Worm (Caenorhabditis elegans): Measurements from ENCODE around the gene T22D1.8.

The T22D1.8 gene

DNA sequence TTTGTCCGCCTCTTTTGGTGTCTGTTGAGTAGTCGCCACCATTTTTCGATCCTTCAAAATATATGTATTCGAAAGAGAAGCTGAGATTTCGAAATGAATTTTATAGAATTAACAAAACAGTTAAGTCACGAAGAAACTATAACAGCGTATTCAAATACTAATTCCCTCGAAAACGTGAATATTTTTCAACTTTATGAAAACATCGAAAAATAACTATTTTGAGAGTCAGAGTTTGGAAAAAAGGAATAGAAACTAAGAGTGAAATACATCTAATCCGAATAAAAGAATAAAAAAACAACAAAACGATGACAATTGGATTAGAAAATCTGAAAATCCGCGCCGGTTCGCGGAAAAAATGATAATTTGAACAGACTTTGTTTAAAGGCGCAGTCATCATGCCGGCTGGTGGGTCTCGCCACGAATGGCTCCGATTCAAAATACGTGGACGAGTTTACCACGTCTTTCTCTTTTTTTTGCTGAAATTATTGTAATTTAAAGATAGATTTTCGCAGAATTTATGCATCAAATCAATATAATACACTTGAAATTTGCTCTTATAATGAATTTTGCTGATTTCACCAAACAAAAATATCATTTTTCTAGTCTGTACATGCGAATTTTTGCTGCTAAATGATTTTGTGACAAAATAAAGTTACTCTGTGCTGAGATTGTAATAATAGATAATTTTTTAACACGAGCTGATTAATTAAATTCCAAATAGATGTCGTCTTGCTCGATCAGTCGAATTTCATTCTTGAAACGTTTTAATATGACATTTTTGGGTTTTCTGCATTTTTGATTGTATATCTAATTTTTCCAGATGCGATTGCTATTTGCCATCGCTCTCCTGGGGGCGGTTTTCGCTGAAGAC lies 4.0 kb upstream of the T22D1.8 start, which contains the start of the genes rpn-1 and ribo-1:
rpn-1 (minus strand) TSS at position 51 of the 871 bp plus-strand sequence.
ribo-1 (plus strand) TSS at position 821 of the 871 bp plus-strand sequence.
- no peak for TF ChIP-seq hlh-15 (tag; optimal IDR thresholded peaks at IDR 0.05)

DNA sequence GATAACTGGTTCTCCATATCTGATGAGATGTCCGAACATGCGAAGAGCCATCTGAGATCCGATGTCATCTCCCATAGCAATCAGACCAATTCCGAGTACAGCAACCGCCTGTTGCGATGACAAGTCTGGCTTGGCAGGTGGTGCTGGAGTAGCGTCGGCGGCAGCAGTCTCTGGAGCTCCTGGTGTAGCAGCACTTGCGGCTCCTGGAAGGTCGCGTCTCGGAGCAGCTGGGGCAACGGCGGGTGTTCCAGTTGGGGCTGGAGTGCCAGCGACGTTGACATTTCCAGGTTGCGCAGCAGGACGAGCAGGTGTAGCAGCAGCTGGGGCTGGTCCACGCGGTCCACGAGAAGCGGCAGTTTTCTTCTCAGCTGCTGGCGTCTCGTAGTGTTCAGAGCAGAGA lies 1.3 kb upstream of the T22D1.8 start:
- TF ChIP-seq C08G9.2 (tag; optimal IDR thresholded peaks at IDR 0.05) (peak; percentile 28), sox-4 (tag; optimal IDR thresholded peaks at IDR 0.05) (no peak), mec-3 (tag; optimal IDR thresholded peaks at IDR 0.05; ENCODE audit: borderline replicate concordance) (peak; percentile 24)

DNA sequence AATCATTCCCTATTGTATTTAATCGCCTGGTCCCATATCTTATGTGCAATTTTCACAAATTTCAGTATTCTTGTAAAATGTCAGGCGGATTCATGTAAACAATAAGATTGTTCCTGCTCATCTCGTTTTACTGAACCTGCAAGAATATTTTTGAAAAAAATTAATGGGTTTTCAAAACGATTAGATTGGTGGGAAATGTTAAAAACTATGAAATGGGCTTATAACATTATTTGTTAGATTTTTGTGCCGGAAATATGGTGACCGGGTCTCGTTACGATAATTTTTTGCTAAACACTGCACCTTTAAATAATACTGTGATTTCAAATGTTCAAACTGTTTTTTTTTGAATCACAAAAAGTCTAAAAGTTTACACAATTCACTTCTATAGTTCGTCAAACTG lies 720 bp downstream of the T22D1.8 start:
- no peak for TF ChIP-seq T23F11.4 (GFP tag; optimal IDR thresholded peaks at IDR 0.05)

DNA sequence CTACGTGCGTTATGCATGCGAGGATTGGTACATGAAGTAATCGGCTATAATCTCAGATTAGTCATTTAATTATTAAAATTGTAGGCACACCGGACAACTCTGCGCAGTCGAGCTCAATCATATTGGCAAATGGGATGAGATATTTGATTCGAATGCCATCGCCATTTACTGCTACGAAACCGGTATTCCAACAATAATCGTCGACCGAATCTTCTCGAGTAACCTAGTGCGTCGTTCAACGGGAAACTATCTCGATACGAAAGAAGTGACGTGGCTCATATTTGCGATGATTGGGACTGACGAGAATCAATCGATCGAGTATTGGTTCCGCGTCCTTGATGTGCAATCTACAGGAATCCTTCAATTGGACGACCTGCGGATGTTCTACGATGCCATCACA lies 1.5 kb downstream of the T22D1.8 start:
- TF ChIP-seq fkh-10 (GFP tag; optimal IDR thresholded peaks at IDR 0.05) (no peak), hlh-30 (tag; optimal IDR thresholded peaks at IDR 0.05; ENCODE audit: insufficient read depth) (no peak), F13H6.1 (tag; optimal IDR thresholded peaks at IDR 0.05) (no peak), ets-4 (tag; optimal IDR thresholded peaks at IDR 0.05) (no peak), ttx-3 (tag; optimal IDR thresholded peaks at IDR 0.05) (no peak), ceh-2 (tag; optimal IDR thresholded peaks at IDR 0.05) (no peak), unc-42 (tag; optimal IDR thresholded peaks at IDR 0.05) (no peak), zip-5 (tag; optimal IDR thresholded peaks at IDR 0.05) (no peak), ama-1 (optimal IDR thresholded peaks at IDR 0.05) (no peak), lin-11 (tag; optimal IDR thresholded peaks at IDR 0.05) (no peak), C38D4.7 (GFP tag; optimal IDR thresholded peaks at IDR 0.05) (no peak)

DNA sequence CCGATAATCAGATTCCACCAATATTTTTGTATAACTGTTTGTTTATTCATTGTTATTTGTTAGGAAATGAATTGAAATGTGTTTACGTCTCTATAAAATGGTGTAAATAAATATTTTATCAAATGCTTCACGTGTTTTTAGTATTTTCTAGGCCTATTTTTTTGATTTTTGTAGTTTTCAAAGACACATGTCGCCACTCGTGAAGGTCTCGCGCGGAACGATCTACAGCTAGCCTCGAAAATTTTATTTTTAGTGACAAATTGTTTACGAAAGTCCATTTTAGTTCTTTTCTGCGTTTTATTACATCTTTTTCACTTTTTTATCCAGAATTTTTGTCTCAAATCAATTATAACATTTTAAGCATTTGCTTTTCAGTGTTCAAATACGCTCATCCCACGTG lies 2.6 kb downstream of the T22D1.8 start, which contains the start of gene T22D1.5:
T22D1.5 (plus strand) TSS at position 376 of the 400 bp plus-strand sequence.
- TF ChIP-seq ceh-24 (tag; optimal IDR thresholded peaks at IDR 0.05) (no peak), sox-4 (tag; optimal IDR thresholded peaks at IDR 0.05) (no peak), unc-55 (GFP tag; optimal IDR thresholded peaks at IDR 0.05) (no peak), hlh-6 (tag; optimal IDR thresholded peaks at IDR 0.05) (no peak), ama-1 (optimal IDR thresholded peaks at IDR 0.05) (no peak), ceh-22 (tag; optimal IDR thresholded peaks at IDR 0.05) (no peak), hlh-13 (GFP tag; optimal IDR thresholded peaks at IDR 0.05) (no peak), lim-6 (tag; optimal IDR thresholded peaks at IDR 0.05) (no peak)

DNA sequence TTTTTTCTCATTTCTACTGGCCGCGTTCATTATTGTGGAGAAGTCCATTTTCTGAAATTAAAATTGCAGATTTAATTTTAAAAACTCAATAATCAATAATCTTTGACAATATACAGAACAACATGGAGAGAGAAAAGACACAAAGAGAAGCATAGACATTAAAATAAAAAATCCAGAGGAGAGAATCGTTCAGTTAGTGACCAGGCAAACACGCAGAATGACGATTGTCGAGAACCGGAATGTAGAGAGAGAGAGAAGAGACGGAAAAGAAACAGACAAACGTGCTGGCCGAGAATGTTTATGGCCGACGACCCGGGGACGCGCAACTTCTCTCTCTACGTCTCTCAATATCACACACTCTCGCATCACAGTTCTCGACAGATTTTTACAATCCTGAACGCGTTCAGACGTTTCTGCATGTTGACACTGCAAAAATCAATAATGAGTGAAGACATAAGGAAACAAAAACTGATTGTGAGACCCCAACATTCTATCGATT lies 18.5 kb downstream of the T22D1.8 start, which contains the start of the genes T05A12.3 and T05A12.4:
T05A12.3 (minus strand) TSS at position 51 of the 499 bp plus-strand sequence.
T05A12.4 (plus strand) TSS at position 348 of the 499 bp plus-strand sequence.
- TF ChIP-seq tbx-2 (tag; optimal IDR thresholded peaks at IDR 0.05): peak; percentile 40
- TF ChIP-seq ets-4 (tag; optimal IDR thresholded peaks at IDR 0.05): peak; percentile 62
- TF ChIP-seq ceh-18 (tag; optimal IDR thresholded peaks at IDR 0.05): no peak
- TF ChIP-seq C08G9.2 (tag; optimal IDR thresholded peaks at IDR 0.05): peak; percentile 58
- TF ChIP-seq npax-4 (tag; optimal IDR thresholded peaks at IDR 0.05): no peak
- TF ChIP-seq rnt-1 (tag; optimal IDR thresholded peaks at IDR 0.05): peak; percentile 40
- TF ChIP-seq ceh-31 (tag; optimal IDR thresholded peaks at IDR 0.05): peak; percentile 89
- TF ChIP-seq fkh-10 (GFP tag; optimal IDR thresholded peaks at IDR 0.05): no peak
- TF ChIP-seq pax-1 (tag; optimal IDR thresholded peaks at IDR 0.05): no peak
- peak; percentile 54 for TF ChIP-seq nfya-1 (tag; optimal IDR thresholded peaks at IDR 0.05)
- TF ChIP-seq ceh-2 (tag; optimal IDR thresholded peaks at IDR 0.05): peak; percentile 42
- peak; percentile 40 for TF ChIP-seq lim-6 (tag; optimal IDR thresholded peaks at IDR 0.05)

Measured in whole organism, late embryonic.